Fruit fly (Drosophila melanogaster) whole organism, pupa: ENCODE data around the gene Zip71B.

Source experiments
- CG10348 ChIP-seq: fragments of 200-800 bp; sonication (Bioruptor generic); IDR thresholded peaks from 2 replicates; pipeline ENCODE4 v1.3.6; 2022; ENCODE audit warnings: missing biosample characterization, missing genetic modification characterization
- CG12605 ChIP-seq: fragments of 200-800 bp; sonication (Bioruptor generic); IDR thresholded peaks from 2 replicates; pipeline ENCODE4 v1.3.6; 2022; ENCODE audit warnings: missing biosample characterization, missing genetic modification characterization
- CG13204 ChIP-seq: fragments of 200-800 bp; sonication (Bioruptor generic); optimal IDR thresholded peaks from 2 replicates; lab custom pipeline; 2018; ENCODE audit warnings: missing biosample characterization, mild to moderate bottlenecking, missing genetic modification characterization, moderate library complexity
- CG14655 ChIP-seq: fragments of 200-800 bp; sonication (Bioruptor generic); optimal IDR thresholded peaks from 3 replicates; lab custom pipeline; 2017; ENCODE audit warnings: mild to moderate bottlenecking, missing biosample characterization, missing genetic modification reagents, missing genetic modification characterization
- CG15710 ChIP-seq: fragments of 200-800 bp; sonication (Bioruptor generic); optimal IDR thresholded peaks from 2 replicates; lab custom pipeline; 2018; ENCODE audit warnings: missing biosample characterization, mild to moderate bottlenecking, missing genetic modification characterization, moderate library complexity
- CG17806 ChIP-seq: fragments of 200-800 bp; sonication (Bioruptor generic); optimal IDR thresholded peaks from 2 replicates; lab custom pipeline; 2018; ENCODE audit warnings: missing biosample characterization, mild to moderate bottlenecking, missing genetic modification characterization, moderate library complexity
- CG32121 ChIP-seq: fragments of 200-800 bp; sonication (Bioruptor generic); IDR thresholded peaks from 2 replicates; pipeline ENCODE4 v1.3.6; 2022; ENCODE audit warnings: missing biosample characterization, missing genetic modification characterization
- CG34367 ChIP-seq: fragments of 200-800 bp; sonication (Bioruptor generic); optimal IDR thresholded peaks from 2 replicates; lab custom pipeline; 2018; ENCODE audit warnings: missing biosample characterization, mild to moderate bottlenecking, missing genetic modification characterization
- CG4496 ChIP-seq: fragments of 200-800 bp; sonication (Bioruptor generic); IDR thresholded peaks from 3 replicates; pipeline ENCODE4 v1.3.6; 2022; ENCODE audit warnings: missing biosample characterization, missing genetic modification characterization
- CG8159 ChIP-seq: fragments of 200-800 bp; sonication (Bioruptor generic); optimal IDR thresholded peaks from 3 replicates; lab custom pipeline; 2018; ENCODE audit warnings: missing biosample characterization, mild to moderate bottlenecking, missing genetic modification characterization, moderate library complexity
- CG8301 ChIP-seq: fragments of 200-800 bp; sonication (Bioruptor generic); optimal IDR thresholded peaks from 2 replicates; lab custom pipeline; 2018; ENCODE audit warnings: missing biosample characterization, mild to moderate bottlenecking, missing genetic modification characterization
- CG9948 ChIP-seq: fragments of 200-800 bp; sonication (Bioruptor generic); optimal IDR thresholded peaks from 2 replicates; lab custom pipeline; 2018; ENCODE audit warnings: missing biosample characterization, mild to moderate bottlenecking, missing genetic modification characterization, moderate library complexity
- D1 ChIP-seq: fragments of 200-800 bp; sonication (Bioruptor generic); optimal IDR thresholded peaks from 2 replicates; lab custom pipeline; 2018; ENCODE audit warnings: missing biosample characterization, mild to moderate bottlenecking, missing genetic modification characterization, moderate library complexity
- EcR ChIP-seq: fragments of 200-800 bp; sonication (Bioruptor generic); optimal IDR thresholded peaks from 3 replicates; lab custom pipeline; 2019; ENCODE audit warnings: missing biosample characterization, missing genetic modification characterization, mild to moderate bottlenecking, moderate library complexity, missing genetic modification reagents
- Ets98B ChIP-seq: fragments of 200-800 bp; sonication (Bioruptor generic); IDR thresholded peaks from 2 replicates; pipeline ENCODE4 v1.3.6; 2022; ENCODE audit warnings: missing biosample characterization, missing genetic modification characterization
- Pif1A ChIP-seq: fragments of 200-800 bp; sonication (Bioruptor generic); optimal IDR thresholded peaks from 3 replicates; lab custom pipeline; 2016; ENCODE audit warnings: missing biosample characterization, missing genetic modification characterization
- Pif1B ChIP-seq: fragments of 200-800 bp; sonication (Bioruptor generic); optimal IDR thresholded peaks from 3 replicates; lab custom pipeline; 2016; ENCODE audit warnings: missing biosample characterization, missing genetic modification characterization
- Snoo ChIP-seq: fragments of 200-800 bp; sonication (Bioruptor generic); optimal IDR thresholded peaks from 3 replicates; lab custom pipeline; 2017; ENCODE audit warnings: missing biosample characterization, mild to moderate bottlenecking, missing genetic modification characterization, inconsistent platforms
- fd96Ca ChIP-seq: fragments of 200-800 bp; sonication (Bioruptor generic); IDR thresholded peaks from 3 replicates; pipeline ENCODE4 v1.3.6; 2022; ENCODE audit warnings: missing biosample characterization, missing genetic modification characterization
- gl ChIP-seq: fragments of 200-800 bp; sonication (Bioruptor generic); optimal IDR thresholded peaks from 2 replicates; lab custom pipeline; 2018; ENCODE audit warnings: missing biosample characterization, mild to moderate bottlenecking, missing genetic modification characterization
- rn ChIP-seq: fragments of 200-800 bp; sonication (Bioruptor generic); IDR thresholded peaks from 2 replicates; pipeline ENCODE4 v1.3.6; 2022; ENCODE audit warnings: missing biosample characterization, missing genetic modification characterization

Gene Zip71B

dm6 chr3L:14992025-14992424, at the start of gene Zip71B:
Zip71B (plus strand) TSS chr3L:14992289.
- TF ChIP-seq D1: no peak
- no peak for TF ChIP-seq CG8159 (tag; lab: Kevin White, UChicago)
- TF ChIP-seq CG4496 (GFP tag; lab: Robert Waterston, UW): no peak
- no peak for TF ChIP-seq CG13204 (GFP tag; lab: Kevin White, UChicago)
- no peak for TF ChIP-seq CG9948 (tag; lab: Kevin White, UChicago)
- no peak for TF ChIP-seq Pif1B (GFP tag; lab: Kevin White, UChicago)
- no peak for TF ChIP-seq rn
- no peak for TF ChIP-seq CG17806 (tag; lab: Kevin White, UChicago)
- no peak for TF ChIP-seq CG15710 (tag; lab: Kevin White, UChicago)
- TF ChIP-seq CG8301 (tag; lab: Kevin White, UChicago): no peak
- no peak for TF ChIP-seq CG34367 (tag; lab: Kevin White, UChicago)
- TF ChIP-seq gl (tag; lab: Kevin White, UChicago): no peak
- no peak for TF ChIP-seq Ets98B
- TF ChIP-seq CG10348 (GFP tag; lab: Robert Waterston, UW): no peak
- TF ChIP-seq CG32121: no peak
- TF ChIP-seq CG14655 (GFP tag; lab: Kevin White, UChicago): no peak
- TF ChIP-seq Pif1A: no peak

- TF ChIP-seq D1 (no peak), fd96Ca (GFP tag; lab: Robert Waterston, UW) (no peak), EcR (no peak), CG15710 (tag; lab: Kevin White, UChicago) (no peak), CG8301 (tag; lab: Kevin White, UChicago) (no peak), Pif1B (GFP tag; lab: Kevin White, UChicago) (no peak), CG32121 (no peak), CG14655 (GFP tag; lab: Kevin White, UChicago) (no peak), CG9948 (tag; lab: Kevin White, UChicago) (no peak)
These were observed 49.3 kb upstream of the Zip71B start for dm6 chr3L:14942769-14943168.

dm6 chr3L:14944231-14944630, 47.9 kb upstream of the Zip71B start, which contains the start of gene CG13465:
CG13465 (minus strand) TSS chr3L:14944331.
- no peak for TF ChIP-seq CG9948 (tag; lab: Kevin White, UChicago)
- TF ChIP-seq CG4496 (GFP tag; lab: Robert Waterston, UW): no peak
- TF ChIP-seq fd96Ca (GFP tag; lab: Robert Waterston, UW): no peak
- TF ChIP-seq CG13204 (GFP tag; lab: Kevin White, UChicago): no peak

- TF ChIP-seq Snoo (tag; lab: Kevin White, UChicago) (no peak), EcR (no peak), CG10348 (GFP tag; lab: Robert Waterston, UW) (no peak), CG17806 (tag; lab: Kevin White, UChicago) (no peak), CG8159 (tag; lab: Kevin White, UChicago) (no peak), gl (tag; lab: Kevin White, UChicago) (no peak), CG14655 (GFP tag; lab: Kevin White, UChicago) (no peak), CG15710 (tag; lab: Kevin White, UChicago) (no peak), D1 (no peak), CG32121 (no peak), Pif1A (no peak), fd96Ca (GFP tag; lab: Robert Waterston, UW) (no peak), CG9948 (tag; lab: Kevin White, UChicago) (no peak), rn (no peak), CG13204 (GFP tag; lab: Kevin White, UChicago) (no peak), CG12605 (GFP tag; lab: Robert Waterston, UW) (no peak), Ets98B (no peak), CG4496 (GFP tag; lab: Robert Waterston, UW) (no peak), Pif1B (GFP tag; lab: Kevin White, UChicago) (no peak), CG34367 (tag; lab: Kevin White, UChicago) (no peak)
These were observed 46.1 kb upstream of the Zip71B start, which contains the start of gene BobA for dm6 chr3L:14945961-14946466. BobA (minus strand) TSS chr3L:14946125.

dm6 chr3L:14949943-14950342, 42.1 kb upstream of the Zip71B start:
- TF ChIP-seq CG4496 (GFP tag; lab: Robert Waterston, UW) (no peak), gl (tag; lab: Kevin White, UChicago) (no peak), EcR (no peak)

- TF ChIP-seq Pif1B (GFP tag; lab: Kevin White, UChicago) (no peak), CG15710 (tag; lab: Kevin White, UChicago) (no peak), rn (no peak), CG12605 (GFP tag; lab: Robert Waterston, UW) (no peak), CG9948 (tag; lab: Kevin White, UChicago) (no peak), CG8301 (tag; lab: Kevin White, UChicago) (no peak), fd96Ca (GFP tag; lab: Robert Waterston, UW) (no peak), Snoo (tag; lab: Kevin White, UChicago) (no peak), CG8159 (tag; lab: Kevin White, UChicago) (no peak), CG14655 (GFP tag; lab: Kevin White, UChicago) (no peak), Ets98B (no peak), CG10348 (GFP tag; lab: Robert Waterston, UW) (no peak), CG13204 (GFP tag; lab: Kevin White, UChicago) (no peak)
- TF ChIP-seq, all 21 proteins: peak for 0
These were observed 39.0 kb upstream of the Zip71B start for dm6 chr3L:14952858-14953669.
